Fruit fly (Drosophila melanogaster) whole organism, embryonic: Measurements from ENCODE around the gene DCAF12.

Experiments used
- ATbp ChIP-seq: fragments of 200-800 bp; sonication (Bioruptor generic); optimal IDR thresholded peaks from 2 replicates; lab custom pipeline; 2017; ENCODE audit warnings: missing biosample characterization, mild to moderate bottlenecking, missing genetic modification characterization, missing genetic modification reagents
- B-H1 ChIP-seq: fragments of 200-800 bp; sonication (Bioruptor generic); IDR thresholded peaks from 3 replicates; pipeline ENCODE4 v1.3.6; 2022; ENCODE audit warnings: missing biosample characterization, missing genetic modification characterization
- C15 ChIP-seq: fragments of 200-800 bp; sonication (Bioruptor generic); IDR thresholded peaks from 3 replicates; pipeline ENCODE4 v1.3.6; 2022; ENCODE audit warnings: missing biosample characterization, missing genetic modification characterization
- CG11093 ChIP-seq: fragments of 200-800 bp; sonication (Bioruptor generic); IDR thresholded peaks from 3 replicates; pipeline ENCODE4 v1.3.6; 2022; ENCODE audit warnings: missing biosample characterization, missing genetic modification characterization
- CG11695 ChIP-seq: fragments of 200-800 bp; sonication (Bioruptor generic); IDR thresholded peaks from 3 replicates; pipeline ENCODE4 v1.3.6; 2022; ENCODE audit warnings: missing biosample characterization, missing genetic modification characterization
- CG12299 ChIP-seq: fragments of 200-800 bp; sonication (Bioruptor generic); optimal IDR thresholded peaks from 2 replicates; lab custom pipeline; 2018; ENCODE audit warnings: missing biosample characterization, mild to moderate bottlenecking, missing genetic modification characterization
- CG14050 ChIP-seq: fragments of 200-800 bp; sonication (Bioruptor generic); IDR thresholded peaks from 3 replicates; pipeline ENCODE4 v1.3.6; 2022; ENCODE audit warnings: missing biosample characterization, missing genetic modification characterization
- CG16815 ChIP-seq: fragments of 200-800 bp; sonication (Bioruptor generic); optimal IDR thresholded peaks from 3 replicates; lab custom pipeline; 2017; ENCODE audit warnings: missing biosample characterization, mild to moderate bottlenecking, missing genetic modification characterization
- CG17385 ChIP-seq: fragments of 200-800 bp; sonication (Bioruptor generic); optimal IDR thresholded peaks from 3 replicates; lab custom pipeline; 2018; ENCODE audit warnings: missing biosample characterization, mild to moderate bottlenecking, missing genetic modification characterization
- CG17612 ChIP-seq: fragments of 200-800 bp; sonication (Bioruptor generic); IDR thresholded peaks from 2 replicates; pipeline ENCODE4 v1.3.6; 2022; ENCODE audit warnings: missing biosample characterization, missing genetic modification characterization
- CG18011 ChIP-seq: fragments of 200-800 bp; sonication (Bioruptor generic); optimal IDR thresholded peaks from 2 replicates; lab custom pipeline; 2017; ENCODE audit warnings: missing biosample characterization, missing genetic modification characterization, mild to moderate bottlenecking, moderate library complexity, missing genotype
- CG2120 ChIP-seq: fragments of 200-800 bp; sonication (Bioruptor generic); optimal IDR thresholded peaks from 3 replicates; lab custom pipeline; 2016; ENCODE audit warnings: missing biosample characterization, missing genetic modification characterization
- CG2875 ChIP-seq: fragments of 200-800 bp; sonication (Bioruptor generic); optimal IDR thresholded peaks from 2 replicates; lab custom pipeline; 2017; ENCODE audit warnings: missing biosample characterization, mild to moderate bottlenecking, missing genetic modification characterization, missing genetic modification reagents
- CG31365 ChIP-seq: fragments of 200-800 bp; sonication (Bioruptor generic); optimal IDR thresholded peaks from 2 replicates; lab custom pipeline; 2018; ENCODE audit warnings: missing biosample characterization, mild to moderate bottlenecking, missing genetic modification characterization
- CG31441 ChIP-seq: fragments of 200-800 bp; sonication (Bioruptor generic); IDR thresholded peaks from 2 replicates; pipeline ENCODE4 v1.3.6; 2022; ENCODE audit warnings: missing biosample characterization, missing genetic modification characterization
- CG3281 ChIP-seq: fragments of 200-800 bp; sonication (Bioruptor generic); optimal IDR thresholded peaks from 3 replicates; lab custom pipeline; 2017; ENCODE audit warnings: missing biosample characterization, mild to moderate bottlenecking, missing genetic modification characterization
- CG33557 ChIP-seq: fragments of 200-800 bp; sonication (Bioruptor generic); optimal IDR thresholded peaks from 2 replicates; lab custom pipeline; 2019; ENCODE audit warnings: missing biosample characterization, mild to moderate bottlenecking, missing genetic modification characterization, moderate library complexity
- CG3726 ChIP-seq: fragments of 200-800 bp; sonication (Bioruptor generic); IDR thresholded peaks from 3 replicates; pipeline ENCODE4, ENCODE4 v1.3.6; 2022; ENCODE audit warnings: missing biosample characterization, missing genetic modification characterization
- CG4282 ChIP-seq: fragments of 200-800 bp; sonication (Bioruptor generic); optimal IDR thresholded peaks from 2 replicates; lab custom pipeline; 2016; ENCODE audit warnings: missing biosample characterization, missing genetic modification characterization
- CG7745 ChIP-seq: fragments of 200-800 bp; sonication (Bioruptor generic); optimal IDR thresholded peaks from 2 replicates; lab custom pipeline; 2018; ENCODE audit warnings: missing biosample characterization, mild to moderate bottlenecking, missing genetic modification characterization, moderate library complexity
- CG9727 ChIP-seq: fragments of 200-800 bp; sonication (Bioruptor generic); optimal IDR thresholded peaks from 3 replicates; lab custom pipeline; 2017; ENCODE audit warnings: missing biosample characterization, mild to moderate bottlenecking, missing genetic modification characterization
- CoRest ChIP-seq: fragments of 200-800 bp; sonication (Bioruptor generic); optimal IDR thresholded peaks from 3 replicates; lab custom pipeline; 2018; ENCODE audit warnings: missing biosample characterization, mild to moderate bottlenecking, missing genetic modification characterization, moderate library complexity
- Mad ChIP-seq: fragments of 200-800 bp; sonication (Bioruptor generic); optimal IDR thresholded peaks from 2 replicates; lab custom pipeline; 2016; ENCODE audit warnings: missing biosample characterization, missing genetic modification characterization
- Meics ChIP-seq: fragments of 200-800 bp; sonication (Bioruptor generic); optimal IDR thresholded peaks from 2 replicates; lab custom pipeline; 2017; ENCODE audit warnings: missing biosample characterization, mild to moderate bottlenecking, missing genetic modification characterization
- Mes4 ChIP-seq: fragments of 200-800 bp; sonication (Bioruptor generic); optimal IDR thresholded peaks from 2 replicates; lab custom pipeline; 2016; ENCODE audit warnings: missing biosample characterization, missing genetic modification characterization
- Mrtf ChIP-seq: fragments of 200-800 bp; sonication (Bioruptor generic); IDR thresholded peaks from 3 replicates; pipeline ENCODE4 v1.3.6; 2022; ENCODE audit warnings: missing biosample characterization, missing genetic modification characterization
- NFAT ChIP-seq: fragments of 200-800 bp; sonication (Bioruptor generic); IDR thresholded peaks from 2 replicates; pipeline ENCODE4 v1.3.6; 2022; ENCODE audit warnings: missing biosample characterization, missing genetic modification characterization
- NK7.1 ChIP-seq: fragments of 200-800 bp; sonication (Bioruptor generic); optimal IDR thresholded peaks from 3 replicates; lab custom pipeline; 2016; ENCODE audit warnings: missing biosample characterization, missing genetic modification characterization
- Nf-YC ChIP-seq: fragments of 200-800 bp; optimal IDR thresholded peaks from 3 replicates; lab custom pipeline; 2019; ENCODE audit warnings: missing biosample characterization, mild to moderate bottlenecking, missing genetic modification characterization, moderate library complexity
- Optix ChIP-seq: fragments of 200-800 bp; sonication (Bioruptor generic); IDR thresholded peaks from 3 replicates; pipeline ENCODE4 v1.3.6; 2022; ENCODE audit warnings: missing biosample characterization, missing genetic modification characterization
- Rfx ChIP-seq: fragments of 200-800 bp; sonication (Bioruptor generic); IDR thresholded peaks from 2 replicates; pipeline ENCODE4 v1.3.6; 2022; ENCODE audit warnings: missing biosample characterization, missing genetic modification characterization
- Usf ChIP-seq: fragments of 200-800 bp; sonication (Bioruptor generic); optimal IDR thresholded peaks from 2 replicates; lab custom pipeline; 2017; ENCODE audit warnings: missing genotype, missing biosample characterization, missing genetic modification characterization
- ac ChIP-seq: fragments of 200-800 bp; sonication (Bioruptor generic); optimal IDR thresholded peaks from 3 replicates; lab custom pipeline; 2017; ENCODE audit warnings: missing biosample characterization, mild to moderate bottlenecking, missing genetic modification characterization
- ase ChIP-seq: fragments of 200-800 bp; sonication (Bioruptor generic); IDR thresholded peaks from 3 replicates; pipeline ENCODE4 v1.3.6; 2022; ENCODE audit warnings: missing biosample characterization, missing genetic modification characterization
- az2 ChIP-seq: fragments of 200-800 bp; sonication (Bioruptor generic); optimal IDR thresholded peaks from 3 replicates; lab custom pipeline; 2016; ENCODE audit warnings: missing biosample characterization, missing genetic modification characterization
- br ChIP-seq: fragments of >200 bp; optimal IDR thresholded peaks from 2 replicates; lab custom pipeline; 2017
- dati ChIP-seq: fragments of 200-800 bp; sonication (Bioruptor generic); IDR thresholded peaks from 2 replicates; pipeline ENCODE4 v1.3.6; 2022; ENCODE audit warnings: missing biosample characterization, missing genetic modification characterization
- ems ChIP-seq: fragments of 200-800 bp; sonication (Bioruptor generic); optimal IDR thresholded peaks from 3 replicates; lab custom pipeline; 2016; ENCODE audit warnings: missing biosample characterization, missing genetic modification characterization
- gcm ChIP-seq: fragments of 200-800 bp; sonication (Bioruptor generic); optimal IDR thresholded peaks from 2 replicates; lab custom pipeline; 2019; ENCODE audit warnings: missing biosample characterization, mild to moderate bottlenecking, missing genetic modification characterization, moderate library complexity
- ham ChIP-seq: fragments of 200-800 bp; sonication (Bioruptor generic); IDR thresholded peaks from 2 replicates; pipeline ENCODE4 v1.3.6; 2022; ENCODE audit warnings: missing biosample characterization, missing genetic modification characterization
- jing ChIP-seq: fragments of 200-800 bp; sonication (Bioruptor generic); optimal IDR thresholded peaks from 2 replicates; lab custom pipeline; 2018; ENCODE audit warnings: missing biosample characterization, mild to moderate bottlenecking, missing genetic modification characterization
- lola ChIP-seq, 3 experiments: fragments of >200 bp in 2 of 3; fragments of 200-800 bp in 1 of 3; sonication (Bioruptor generic) in 1 of 3; optimal IDR thresholded peaks; 2 replicates each; lab custom pipeline; 2017 to 2019; ENCODE audit warnings: missing biosample characterization in 3 of 3, missing genetic modification characterization in 3 of 3, mild to moderate bottlenecking in 1 of 3, moderate library complexity in 1 of 3
- maf-S ChIP-seq: fragments of 200-800 bp; sonication (Bioruptor generic); optimal IDR thresholded peaks from 2 replicates; lab custom pipeline; 2016; ENCODE audit warnings: missing biosample characterization, missing genetic modification characterization
- nerfin-1 ChIP-seq: fragments of 200-800 bp; sonication (Bioruptor generic); optimal IDR thresholded peaks from 3 replicates; lab custom pipeline; 2019; ENCODE audit warnings: missing biosample characterization, mild to moderate bottlenecking, missing genetic modification characterization, moderate library complexity
- onecut ChIP-seq: fragments of 200-800 bp; sonication (Bioruptor generic); IDR thresholded peaks from 2 replicates; pipeline ENCODE4 v1.3.6; 2022; ENCODE audit warnings: missing biosample characterization, missing genetic modification characterization
- org-1 ChIP-seq: fragments of 200-800 bp; sonication (Bioruptor generic); optimal IDR thresholded peaks from 2 replicates; lab custom pipeline; 2017; ENCODE audit warnings: missing biosample characterization, missing genetic modification characterization
- rib ChIP-seq: fragments of 200-800 bp; sonication (Bioruptor generic); IDR thresholded peaks from 2 replicates; pipeline ENCODE4 v1.3.6; 2022; ENCODE audit warnings: missing biosample characterization, missing genetic modification characterization
- tll ChIP-seq, 2 experiments: fragments of 200-800 bp in 1 of 2; fragments of >200 bp in 1 of 2; sonication (Bioruptor generic) in 1 of 2; optimal IDR thresholded peaks; 2 replicates each; lab custom pipeline; 2017 to 2019; ENCODE audit warnings: missing biosample characterization in 2 of 2, missing genetic modification characterization in 2 of 2, mild to moderate bottlenecking in 1 of 2, moderate library complexity in 1 of 2
- vnd ChIP-seq: fragments of 200-800 bp; sonication (Bioruptor generic); IDR thresholded peaks from 3 replicates; pipeline ENCODE4 v1.3.6; 2022; ENCODE audit warnings: missing biosample characterization, missing genetic modification characterization; ENCODE audit not compliant: partially characterized antibody
- wor ChIP-seq: fragments of 200-800 bp; sonication (Bioruptor generic); IDR thresholded peaks from 2 replicates; pipeline ENCODE4 v1.3.6; 2022; ENCODE audit warnings: missing biosample characterization, missing genetic modification characterization

DCAF12 gene

dm6 chr3R:11967262-11968029 lies 49.4 kb downstream of the DCAF12 start, which contains the start of the genes CG12213 and GC1 (continued):
- no peak for TF ChIP-seq CG17612
- TF ChIP-seq ems: peak; percentile 34
- peak; percentile 63 for TF ChIP-seq CoRest (tag; lab: Kevin White, UChicago)
- TF ChIP-seq gcm (GFP tag; lab: Kevin White, UChicago): no peak
- TF ChIP-seq CG31365: no peak
- TF ChIP-seq CG12299 (tag; lab: Kevin White, UChicago): peak; percentile 24
- no peak for TF ChIP-seq Mes4
- TF ChIP-seq ham (GFP tag; lab: Robert Waterston, UW): no peak
- TF ChIP-seq CG3281 (GFP tag; lab: Kevin White, UChicago): no peak
- peak; percentile 39 for TF ChIP-seq nerfin-1 (tag; lab: Kevin White, UChicago)
- peak; percentile 35; the same call in 1 of the 2 replicates for TF ChIP-seq Rfx (GFP tag; lab: Robert Waterston, UW)
- no peak for TF ChIP-seq onecut (GFP tag; lab: Robert Waterston, UW)
- no peak for TF ChIP-seq CG2875
- TF ChIP-seq C15: no peak
- no peak for TF ChIP-seq CG33557 (GFP tag; lab: Kevin White, UChicago)
- TF ChIP-seq CG18011 (GFP tag; lab: Kevin White, UChicago): no peak
- no peak for TF ChIP-seq CG11695 (GFP tag; lab: Robert Waterston, UW)
- no peak for TF ChIP-seq CG3726 (GFP tag; lab: Robert Waterston, UW)
- TF ChIP-seq br: no peak
- TF ChIP-seq CG11093 (GFP tag; lab: Robert Waterston, UW): no peak
- TF ChIP-seq Optix (GFP tag; lab: Robert Waterston, UW): no peak
- TF ChIP-seq B-H1 (GFP tag; lab: Robert Waterston, UW): no peak
- no peak for TF ChIP-seq org-1 (GFP tag; lab: Kevin White, UChicago)
- no peak for TF ChIP-seq CG16815 (GFP tag; lab: Kevin White, UChicago)
- TF ChIP-seq vnd (GFP tag; lab: Robert Waterston, UW): peak; percentile 98
- peak in 1 of 3 experiments; percentile 44 for TF ChIP-seq lola (GFP tag; optimal IDR thresholded peaks at IDR 0.05; lab: Kevin White, UChicago)
- TF ChIP-seq CG17385 (GFP tag; lab: Kevin White, UChicago): peak; percentile 42
- peak; percentile 50 for TF ChIP-seq CG2120 (GFP tag; lab: Kevin White, UChicago)
- no peak for TF ChIP-seq Meics
- no peak for TF ChIP-seq NK7.1 (GFP tag; lab: Kevin White, UChicago)
- TF ChIP-seq jing (GFP tag; lab: Kevin White, UChicago): no peak
- TF ChIP-seq CG4282 (GFP tag; lab: Kevin White, UChicago): no peak
- peak in 1 of 2 experiments; percentile 4 for TF ChIP-seq tll (GFP tag; optimal IDR thresholded peaks at IDR 0.05; lab: Kevin White, UChicago)
- TF ChIP-seq CG14050 (GFP tag; lab: Robert Waterston, UW): no peak
- TF ChIP-seq ase: no peak
- peak; percentile 45; the same call in 1 of the 2 replicates for TF ChIP-seq CG31441 (GFP tag; lab: Robert Waterston, UW)
- no peak for TF ChIP-seq dati (GFP tag; lab: Robert Waterston, UW)
- peak; percentile 75 for TF ChIP-seq Nf-YC
- no peak for TF ChIP-seq Usf (GFP tag; lab: Kevin White, UChicago)
- peak; percentile 20 for TF ChIP-seq Mad (GFP tag; lab: Kevin White, UChicago)
- TF ChIP-seq Mrtf: no peak
- TF ChIP-seq rib (GFP tag; lab: Robert Waterston, UW): no peak
- TF ChIP-seq az2: no peak
- 0 out of 2 replicates have a peak, but pooled peaks have one; percentile 28 for TF ChIP-seq NFAT (GFP tag; lab: Robert Waterston, UW)
- TF ChIP-seq maf-S: no peak
- no peak for TF ChIP-seq wor (GFP tag; lab: Robert Waterston, UW)
- TF ChIP-seq ATbp (GFP tag; lab: Kevin White, UChicago): no peak
- TF ChIP-seq ac (GFP tag; lab: Kevin White, UChicago): no peak
- peak; percentile 55 for TF ChIP-seq CG9727 (GFP tag; lab: Kevin White, UChicago)
- TF ChIP-seq CG7745 (tag; lab: Kevin White, UChicago): no peak
